Worm (Caenorhabditis elegans) whole organism, midembryonic: ENCODE results near the gene fipr-13.

ENCODE experiments used
- T22C8.4 ChIP-seq: fragments of 200-800 bp; sonication (Bioruptor generic); IDR thresholded peaks from 2 replicates; pipeline ENCODE4 v1.3.6; 2022; ENCODE audit warnings: missing genetic modification characterization, missing compliant biosample characterization
- cog-1 ChIP-seq: sonication (generic microtip); optimal IDR thresholded peaks from 2 replicates; lab custom pipeline; 2016; ENCODE audit warnings: missing genetic modification characterization, missing compliant biosample characterization
- flt-1 ChIP-seq: fragments of 200-800 bp; sonication (Bioruptor generic); IDR thresholded peaks from 2 replicates; pipeline ENCODE4 v1.3.6; 2022; ENCODE audit warnings: missing genetic modification characterization, missing compliant biosample characterization
- klf-2 ChIP-seq: fragments of 200-800 bp; sonication (Bioruptor generic); conservative IDR thresholded peaks from 2 replicates; pipeline ENCODE4 v1.3.6; 2022; ENCODE audit warnings: missing genetic modification reagents, missing genetic modification characterization, missing compliant biosample characterization
- med-1 ChIP-seq: sonication (generic microtip); optimal IDR thresholded peaks from 2 replicates; lab custom pipeline; 2017; ENCODE audit warnings: missing genetic modification characterization, mild to moderate bottlenecking, missing compliant biosample characterization, antibody characterized with exemption, missing genetic modification reagents; ENCODE audit not compliant: insufficient read depth
- ref-1 ChIP-seq: fragments of 200-800 bp; sonication (Bioruptor generic); conservative IDR thresholded peaks from 2 replicates; pipeline ENCODE4 v1.3.6; 2022; ENCODE audit warnings: missing genetic modification reagents, missing genetic modification characterization, missing compliant biosample characterization
- tab-1 ChIP-seq: fragments of 200-800 bp; sonication (Bioruptor generic); IDR thresholded peaks from 2 replicates; pipeline ENCODE4 v1.3.6; 2022; ENCODE audit warnings: missing genetic modification characterization, missing compliant biosample characterization
- ztf-23 ChIP-seq: fragments of 200-800 bp; sonication (Bioruptor generic); IDR thresholded peaks from 2 replicates; pipeline ENCODE4 v1.3.6; 2022; ENCODE audit warnings: missing genetic modification reagents, missing genetic modification characterization, missing compliant biosample characterization
- ztf-29 ChIP-seq: fragments of 200-800 bp; sonication (Bioruptor generic); IDR thresholded peaks from 2 replicates; pipeline ENCODE4 v1.3.6; 2022; ENCODE audit warnings: missing genetic modification reagents, missing genetic modification characterization, missing compliant biosample characterization

Gene fipr-13

DNA sequence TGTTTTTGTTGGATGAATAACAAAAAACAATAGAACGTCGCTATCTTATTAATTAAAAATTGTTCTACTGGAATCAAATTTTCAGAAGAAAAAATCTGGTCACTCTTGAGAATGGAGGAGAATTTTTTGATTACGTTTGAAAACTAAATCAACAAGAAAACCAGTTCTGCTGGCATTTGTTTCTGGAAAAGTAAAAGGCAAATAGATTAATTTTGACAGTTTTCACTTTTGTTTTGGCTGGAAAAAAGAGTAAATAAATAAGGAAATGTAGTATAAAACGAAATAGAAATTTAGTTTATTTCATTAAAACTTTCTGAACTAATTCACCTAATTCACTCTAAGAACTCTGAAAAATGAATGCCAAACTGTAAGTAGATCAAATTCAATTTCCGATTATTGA, at the start of gene fipr-13:
Gene fipr-13, plus strand, starts transcription at position 301 of the 400 bp plus-strand sequence.
- TF ChIP-seq ref-1 (GFP tag; lab: Robert Waterston, UW), result no peak
- TF ChIP-seq tab-1 (GFP tag; lab: Robert Waterston, UW), result no peak
- TF ChIP-seq med-1 (GFP tag; lab: Kevin White, UChicago), result no peak
- TF ChIP-seq T22C8.4, result no peak
- no peak for TF ChIP-seq klf-2
- no peak for TF ChIP-seq ztf-23 (GFP tag; lab: Robert Waterston, UW)
- TF ChIP-seq flt-1, result no peak
- TF ChIP-seq ztf-29 (GFP tag; lab: Robert Waterston, UW), result no peak
- TF ChIP-seq cog-1 (tag; lab: Kevin White, UChicago), result no peak

DNA sequence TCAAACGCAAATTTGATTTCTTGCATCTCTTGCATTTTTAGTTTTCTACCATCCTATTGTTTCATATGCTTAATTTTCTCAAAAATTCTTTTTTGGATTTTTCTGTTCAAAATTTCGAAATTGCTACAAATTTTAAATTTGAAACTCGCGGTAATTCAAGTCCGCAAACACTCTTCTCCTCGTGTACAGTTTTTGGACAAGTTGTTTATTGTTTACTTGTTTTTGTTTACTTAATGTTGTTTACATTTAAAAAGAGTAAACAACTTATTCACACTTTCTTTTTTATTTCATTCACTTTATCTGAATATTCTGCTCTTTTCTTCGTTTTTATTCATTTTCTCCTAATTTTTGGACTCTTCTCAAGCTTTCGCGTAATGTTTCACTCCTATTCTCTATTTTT, 46.0 kb upstream of the fipr-13 start:
- TF ChIP-seq flt-1 (no peak), T22C8.4 (no peak), ztf-29 (GFP tag; lab: Robert Waterston, UW) (no peak), cog-1 (tag; lab: Kevin White, UChicago) (no peak), ztf-23 (GFP tag; lab: Robert Waterston, UW) (no peak), med-1 (GFP tag; lab: Kevin White, UChicago) (no peak), ref-1 (GFP tag; lab: Robert Waterston, UW) (no peak), klf-2 (no peak), tab-1 (GFP tag; lab: Robert Waterston, UW) (no peak)

DNA sequence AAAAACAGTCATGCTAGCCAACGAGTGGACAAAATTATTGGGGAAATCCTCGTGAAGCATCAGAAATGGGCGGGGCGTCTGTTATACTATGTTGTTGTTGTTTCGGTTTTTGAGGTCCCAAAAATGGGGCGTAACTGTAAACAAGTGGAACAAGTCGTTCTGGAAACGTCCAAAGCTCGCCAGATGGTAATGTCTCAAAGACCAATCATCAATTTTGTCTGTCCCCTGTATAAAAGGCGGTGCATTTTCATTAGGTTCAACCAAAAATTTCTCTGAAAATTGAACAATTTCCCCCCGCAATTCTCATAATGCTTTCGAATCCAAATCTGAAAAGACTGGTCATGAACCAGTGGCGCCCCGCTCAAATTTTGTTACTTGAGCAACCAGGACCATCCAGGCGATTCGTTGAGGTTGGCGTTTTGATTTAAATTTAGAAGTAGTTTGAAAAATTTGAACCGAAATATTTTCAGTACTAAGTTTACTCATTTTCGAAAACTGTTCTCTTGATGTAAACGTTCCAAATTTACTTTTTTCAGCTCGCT, 45.2 kb upstream of the fipr-13 start:
- TF ChIP-seq cog-1 (tag; lab: Kevin White, UChicago) (no peak), med-1 (GFP tag; lab: Kevin White, UChicago) (no peak), klf-2 (no peak), tab-1 (GFP tag; lab: Robert Waterston, UW) (no peak), ztf-23 (GFP tag; lab: Robert Waterston, UW) (no peak), T22C8.4 (no peak), ref-1 (GFP tag; lab: Robert Waterston, UW) (no peak), flt-1 (no peak), ztf-29 (GFP tag; lab: Robert Waterston, UW) (no peak)

DNA sequence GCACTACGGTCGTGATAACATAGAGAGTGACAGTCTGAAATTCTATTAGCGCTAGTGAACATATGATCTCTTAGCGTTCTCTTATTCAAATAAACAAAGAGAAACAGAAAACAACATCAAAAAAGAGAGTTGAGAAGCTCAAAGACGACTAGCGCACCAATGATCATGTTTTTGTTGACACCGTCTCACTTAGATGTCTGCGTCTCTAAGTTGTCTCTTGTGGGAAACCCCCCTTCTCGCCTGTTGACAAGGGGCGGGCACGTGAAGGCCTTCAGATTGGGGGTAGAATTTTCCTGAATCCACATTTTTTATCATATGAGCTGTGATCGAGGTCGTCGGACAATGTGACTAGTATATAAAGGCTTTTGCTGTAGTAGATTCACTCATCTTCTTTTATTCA, 44.4 kb upstream of the fipr-13 start:
- no peak for TF ChIP-seq T22C8.4
- no peak for TF ChIP-seq tab-1 (GFP tag; lab: Robert Waterston, UW)
- no peak for TF ChIP-seq klf-2
- no peak for TF ChIP-seq ref-1 (GFP tag; lab: Robert Waterston, UW)
- no peak for TF ChIP-seq flt-1
- TF ChIP-seq cog-1 (tag; lab: Kevin White, UChicago), result no peak
- no peak for TF ChIP-seq ztf-29 (GFP tag; lab: Robert Waterston, UW)
- TF ChIP-seq ztf-23 (GFP tag; lab: Robert Waterston, UW), result no peak
- TF ChIP-seq med-1 (GFP tag; lab: Kevin White, UChicago), result no peak

DNA sequence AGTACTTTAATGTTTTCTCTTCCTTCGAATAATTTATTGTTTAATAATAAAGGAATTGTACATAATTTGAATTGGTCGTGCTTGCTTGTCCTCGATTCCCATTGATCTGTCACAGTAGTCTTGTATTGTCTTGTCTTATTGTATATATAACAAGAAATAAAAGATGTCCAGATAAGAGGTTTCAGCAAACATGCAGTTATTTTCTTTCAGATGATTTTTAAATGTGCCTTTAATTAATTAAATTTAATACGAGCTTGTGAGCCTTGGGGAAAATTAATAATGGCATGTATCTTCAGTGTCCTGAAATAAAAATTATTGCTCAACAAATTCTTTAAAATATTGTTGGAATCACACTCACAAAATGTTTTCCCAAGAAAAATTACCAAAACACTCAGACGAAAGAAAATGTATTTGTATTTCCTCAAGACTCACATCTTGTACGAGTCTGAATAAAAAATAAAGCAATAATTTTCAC, 41.2 kb upstream of the fipr-13 start:
- TF ChIP-seq ztf-23 (GFP tag; lab: Robert Waterston, UW), result no peak
- TF ChIP-seq flt-1, result no peak
- no peak for TF ChIP-seq tab-1 (GFP tag; lab: Robert Waterston, UW)
- TF ChIP-seq klf-2, result no peak
- TF ChIP-seq cog-1 (tag; lab: Kevin White, UChicago), result no peak
- TF ChIP-seq ztf-29 (GFP tag; lab: Robert Waterston, UW), result no peak
- no peak for TF ChIP-seq T22C8.4
- TF ChIP-seq ref-1 (GFP tag; lab: Robert Waterston, UW), result no peak
- no peak for TF ChIP-seq med-1 (GFP tag; lab: Kevin White, UChicago)

DNA sequence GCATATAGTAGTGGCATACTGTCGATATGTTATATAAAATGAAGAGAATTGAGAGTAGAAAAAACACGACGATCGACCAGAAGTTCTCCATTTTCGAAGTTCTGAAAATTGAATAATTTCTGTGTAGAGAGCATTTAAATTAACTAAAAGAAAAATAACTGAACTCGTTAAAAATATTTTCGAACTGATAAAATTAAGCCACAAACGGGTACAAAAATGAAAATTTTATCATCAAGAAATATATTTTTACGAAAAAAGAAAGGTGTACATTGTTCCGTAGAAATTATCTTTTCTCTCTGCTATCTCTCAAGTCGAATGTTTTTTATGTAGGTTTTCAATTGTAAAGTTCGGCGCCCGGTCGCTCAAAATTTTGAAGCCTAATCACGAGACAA, 33.3 kb upstream of the fipr-13 start, which contains the start of gene acl-2:
Gene acl-2, minus strand, starts transcription at position 101 of the 392 bp plus-strand sequence.
- TF ChIP-seq cog-1 (tag; lab: Kevin White, UChicago) (no peak), ztf-23 (GFP tag; lab: Robert Waterston, UW) (no peak), tab-1 (GFP tag; lab: Robert Waterston, UW) (no peak), flt-1 (no peak), ref-1 (GFP tag; lab: Robert Waterston, UW) (no peak), klf-2 (no peak), T22C8.4 (no peak), med-1 (GFP tag; lab: Kevin White, UChicago) (no peak), ztf-29 (GFP tag; lab: Robert Waterston, UW) (no peak)

DNA sequence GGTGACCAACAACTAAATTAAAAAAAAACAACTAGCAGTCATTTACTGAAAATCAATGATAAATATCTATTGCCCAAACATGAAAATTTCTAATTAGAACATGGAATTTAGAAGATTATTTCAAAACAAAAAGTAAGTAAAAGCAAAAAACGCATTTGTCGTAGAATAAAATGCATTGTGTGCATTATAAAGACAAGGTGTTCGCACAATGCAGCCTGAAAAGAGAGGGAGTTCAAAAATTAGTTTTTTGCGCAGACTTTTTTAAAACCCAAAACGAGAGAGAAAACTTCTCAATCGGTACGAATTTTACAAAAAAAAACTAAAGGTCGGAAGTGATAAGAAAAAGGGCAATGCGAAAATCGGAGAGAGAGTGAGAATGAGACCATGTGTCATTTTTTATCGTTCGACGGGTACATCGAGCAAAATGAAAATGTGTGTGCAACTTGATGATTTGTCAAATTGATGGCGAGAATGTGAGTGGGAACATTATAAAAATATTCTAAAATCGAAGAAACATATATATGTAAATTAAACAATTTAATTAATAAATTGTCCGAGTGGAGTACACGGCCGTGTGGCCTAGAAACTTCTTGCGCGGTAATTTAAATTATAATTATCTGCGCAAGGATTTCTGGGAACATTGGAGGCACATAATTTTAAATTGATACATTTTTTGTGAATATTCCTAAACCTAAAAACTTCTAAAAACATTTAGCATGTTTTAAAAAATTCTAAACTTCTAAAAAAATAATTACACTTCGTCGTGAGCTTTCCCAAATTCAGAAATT, 32.7 kb upstream of the fipr-13 start:
- TF ChIP-seq cog-1 (tag; lab: Kevin White, UChicago) (no peak), ztf-23 (GFP tag; lab: Robert Waterston, UW) (0 out of 2 replicates have a peak, but pooled peaks have one; percentile 29)

DNA sequence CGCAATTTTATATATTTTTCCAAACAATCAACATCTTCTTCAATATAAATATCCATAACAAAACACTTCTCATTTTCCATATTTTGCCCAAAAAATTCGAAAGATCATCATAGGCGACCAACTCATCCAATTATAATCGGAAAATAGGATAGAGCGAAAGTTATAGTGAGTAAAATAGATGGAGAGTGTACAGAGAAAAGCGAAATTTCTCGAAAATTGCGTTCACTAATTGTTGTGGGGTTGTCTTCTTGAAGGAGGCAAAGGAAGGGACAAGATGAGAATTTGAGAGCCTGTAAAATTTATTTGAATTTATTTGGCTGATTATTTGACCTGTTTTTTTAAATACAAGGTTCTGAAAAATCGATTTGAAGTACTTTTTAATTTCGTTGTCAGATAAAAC, 28.7 kb upstream of the fipr-13 start:
- TF ChIP-seq ref-1 (GFP tag; lab: Robert Waterston, UW) (no peak), med-1 (GFP tag; lab: Kevin White, UChicago) (no peak), ztf-23 (GFP tag; lab: Robert Waterston, UW) (no peak), cog-1 (tag; lab: Kevin White, UChicago) (no peak), klf-2 (no peak), ztf-29 (GFP tag; lab: Robert Waterston, UW) (no peak), tab-1 (GFP tag; lab: Robert Waterston, UW) (no peak), flt-1 (no peak), T22C8.4 (no peak)

DNA sequence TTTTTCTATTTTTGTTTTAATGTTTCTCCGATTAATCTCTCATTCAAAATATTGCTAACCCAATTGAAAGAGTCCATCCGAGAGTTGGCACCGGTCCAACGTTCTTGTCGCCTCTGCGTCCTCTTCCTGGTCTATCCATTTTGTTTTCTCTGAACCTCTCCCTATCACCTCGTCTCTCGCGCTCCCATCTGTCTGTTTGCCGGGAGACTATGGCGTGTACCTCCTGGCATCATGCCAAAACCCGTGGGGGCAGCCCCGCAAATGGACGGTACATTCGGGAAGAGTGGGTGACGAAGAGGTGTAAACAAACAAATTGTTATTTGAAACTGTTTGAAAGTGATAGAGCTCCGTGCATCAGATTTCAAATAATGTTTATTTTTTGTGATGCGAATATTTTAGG, 28.0 kb upstream of the fipr-13 start, which contains the start of gene T06E8.2:
Gene T06E8.2, minus strand, starts transcription at position 139 of the 400 bp plus-strand sequence.
- TF ChIP-seq flt-1 (0 out of 2 replicates have a peak, but pooled peaks have one; percentile 61), med-1 (GFP tag; lab: Kevin White, UChicago) (no peak)
